Worm (Caenorhabditis elegans) whole organism, L4 larva: ENCODE results near the gene srn-1.

Experiments used
- F10B5.3 ChIP-seq: sonication (generic microtip); optimal IDR thresholded peaks from 2 replicates; lab custom pipeline; 2016; ENCODE audit warnings: mild to moderate bottlenecking, missing genetic modification characterization, missing compliant biosample characterization
- F26F4.8 ChIP-seq: fragments of 200-800 bp; sonication (Bioruptor generic); conservative IDR thresholded peaks from 2 replicates; pipeline ENCODE4 v1.3.6; 2022; ENCODE audit warnings: missing genetic modification characterization, missing compliant biosample characterization
- T20F7.1 ChIP-seq: fragments of 200-800 bp; sonication (Bioruptor generic); optimal IDR thresholded peaks from 2 replicates; lab custom pipeline; 2018; ENCODE audit warnings: mild to moderate bottlenecking, missing genetic modification characterization, missing compliant biosample characterization
- T26A8.4 ChIP-seq: fragments of 200-800 bp; sonication (Bioruptor generic); IDR thresholded peaks from 2 replicates; pipeline ENCODE4 v1.3.6; 2022; ENCODE audit warnings: missing genetic modification characterization, missing compliant biosample characterization
- Y48G9A.11 ChIP-seq: fragments of 200-800 bp; sonication (Bioruptor generic); IDR thresholded peaks from 2 replicates; pipeline ENCODE4 v1.3.6; 2022; ENCODE audit warnings: missing genetic modification reagents, missing genetic modification characterization, missing compliant biosample characterization
- ZK546.5 ChIP-seq, 2 experiments: sonication (generic microtip); optimal IDR thresholded peaks; 2 replicates each; lab custom pipeline; 2017; ENCODE audit warnings: missing biosample characterization in 2 of 2, missing genetic modification characterization in 2 of 2
- aha-1 ChIP-seq: fragments of 150-350 bp; peaks from one replicate; lab custom pipeline; 2014; ENCODE audit warnings: missing biosample characterization, missing genetic modification characterization
- aly-2 ChIP-seq: sonication (generic microtip); optimal IDR thresholded peaks from 2 replicates; lab custom pipeline; 2018; ENCODE audit warnings: missing biosample characterization, missing genetic modification characterization
- arid-1 ChIP-seq: fragments of 200-800 bp; sonication (Bioruptor generic); conservative IDR thresholded peaks from 2 replicates; pipeline ENCODE4 v1.3.6; 2022; ENCODE audit warnings: missing genetic modification reagents, missing genetic modification characterization, missing compliant biosample characterization
- ceh-44 ChIP-seq: fragments of 200-800 bp; sonication (Bioruptor generic); IDR thresholded peaks from 2 replicates; pipeline ENCODE4 v1.3.6; 2022; ENCODE audit warnings: missing genetic modification reagents, missing genetic modification characterization, missing compliant biosample characterization
- ceh-62 ChIP-seq: sonication (generic microtip); optimal IDR thresholded peaks from 2 replicates; lab custom pipeline; 2017; ENCODE audit warnings: missing biosample characterization, missing genetic modification characterization
- ceh-82 ChIP-seq: sonication (generic microtip); optimal IDR thresholded peaks from 2 replicates; lab custom pipeline; 2017; ENCODE audit warnings: missing biosample characterization, missing genetic modification characterization
- daf-16 ChIP-seq, 3 experiments: sonication (generic microtip); optimal IDR thresholded peaks; 2 replicates each; lab custom pipeline; 2016 to 2017; ENCODE audit warnings: missing genetic modification characterization in 3 of 3, missing genetic modification reagents in 3 of 3, mild to moderate bottlenecking in 2 of 3, missing compliant biosample characterization in 2 of 3, missing biosample characterization in 1 of 3, moderate library complexity in 1 of 3
- daf-8 ChIP-seq: fragments of 200-800 bp; sonication (Bioruptor generic); IDR thresholded peaks from 2 replicates; pipeline ENCODE4 v1.3.6; 2022; ENCODE audit warnings: missing genetic modification characterization, missing compliant biosample characterization
- dmd-6 ChIP-seq: fragments of 200-800 bp; sonication (Bioruptor generic); IDR thresholded peaks from 2 replicates; pipeline ENCODE4 v1.3.6; 2022; ENCODE audit warnings: missing genetic modification reagents, missing genetic modification characterization, missing compliant biosample characterization
- dpl-1 ChIP-seq: fragments of 150-350 bp; optimal IDR thresholded peaks from 2 replicates; lab custom pipeline; 2014; ENCODE audit warnings: missing biosample characterization, missing genetic modification reagents, missing genetic modification characterization
- egl-27 ChIP-seq: sonication (generic microtip); optimal IDR thresholded peaks from 3 replicates; lab custom pipeline; 2017; ENCODE audit warnings: missing biosample characterization, missing genetic modification reagents, missing genetic modification characterization
- egl-43 ChIP-seq: fragments of 200-800 bp; sonication (Bioruptor generic); IDR thresholded peaks from 2 replicates; pipeline ENCODE4 v1.3.6; 2022; ENCODE audit warnings: missing genetic modification reagents, missing genetic modification characterization, missing compliant biosample characterization
- gei-8 ChIP-seq: fragments of 200-800 bp; sonication (Bioruptor generic); optimal IDR thresholded peaks from 2 replicates; lab custom pipeline; 2018; ENCODE audit warnings: mild to moderate bottlenecking, missing genetic modification characterization, missing compliant biosample characterization
- hlh-11 ChIP-seq: fragments of 200-800 bp; sonication (Bioruptor generic); optimal IDR thresholded peaks from 2 replicates; lab custom pipeline; 2018; ENCODE audit warnings: mild to moderate bottlenecking, missing genetic modification characterization, missing compliant biosample characterization
- jun-1 ChIP-seq: fragments of 150-350 bp; optimal IDR thresholded peaks from 2 replicates; lab custom pipeline; 2014; ENCODE audit warnings: missing biosample characterization, missing genetic modification reagents, missing genetic modification characterization
- lim-7 ChIP-seq: fragments of 200-800 bp; sonication (Bioruptor generic); IDR thresholded peaks from 2 replicates; pipeline ENCODE4 v1.3.6; 2022; ENCODE audit warnings: missing genetic modification characterization, missing compliant biosample characterization
- lin-13 ChIP-seq: fragments of 150-350 bp; optimal IDR thresholded peaks from 2 replicates; lab custom pipeline; 2014; ENCODE audit warnings: missing biosample characterization, missing genetic modification reagents, missing genetic modification characterization
- lin-15B ChIP-seq: fragments of 150-350 bp; sonication (generic microtip); optimal IDR thresholded peaks from 3 replicates; lab custom pipeline; 2014; ENCODE audit warnings: missing biosample characterization, missing genetic modification characterization
- lir-3 ChIP-seq: sonication (generic microtip); optimal IDR thresholded peaks from 2 replicates; lab custom pipeline; 2016; ENCODE audit warnings: mild to moderate bottlenecking, missing genetic modification characterization, missing compliant biosample characterization
- mes-2 ChIP-seq: sonication (generic microtip); optimal IDR thresholded peaks from 2 replicates; lab custom pipeline; 2016; ENCODE audit warnings: missing genotype, mild to moderate bottlenecking, missing genetic modification characterization, missing compliant biosample characterization; ENCODE audit not compliant: poor library complexity, severe bottlenecking
- nhr-237 ChIP-seq: sonication (generic microtip); optimal IDR thresholded peaks from 2 replicates; lab custom pipeline; 2017; ENCODE audit warnings: missing biosample characterization, missing genetic modification characterization
- nhr-25 ChIP-seq: sonication (generic microtip); optimal IDR thresholded peaks from 2 replicates; lab custom pipeline; 2017; ENCODE audit warnings: missing genetic modification characterization, mild to moderate bottlenecking, missing compliant biosample characterization, antibody characterized with exemption, moderate library complexity, borderline replicate concordance; ENCODE audit not compliant: insufficient read depth
- nhr-41 ChIP-seq: fragments of 200-800 bp; sonication (Bioruptor generic); IDR thresholded peaks from 2 replicates; pipeline ENCODE4 v1.3.6; 2022; ENCODE audit warnings: missing genetic modification reagents, missing genetic modification characterization, missing compliant biosample characterization
- nhr-42 ChIP-seq: fragments of 200-800 bp; sonication (Bioruptor generic); IDR thresholded peaks from 2 replicates; pipeline ENCODE4 v1.3.6; 2022; ENCODE audit warnings: missing genetic modification characterization, missing compliant biosample characterization
- pha-4 ChIP-seq, 2 experiments: fragments of 150-350 bp in 1 of 2; fragments of 200-800 bp in 1 of 2; sonication (Bioruptor generic) in 1 of 2; IDR thresholded peaks in 1 of 2; optimal IDR thresholded peaks in 1 of 2; 2 replicates each; pipeline versions ENCODE4 v1.3.6 to Lab custom; 2014 to 2022; ENCODE audit warnings: missing genetic modification characterization in 2 of 2, missing genetic modification reagents in 2 of 2, missing biosample characterization in 1 of 2, missing compliant biosample characterization in 1 of 2
- pqm-1 ChIP-seq: sonication (generic microtip); optimal IDR thresholded peaks from 2 replicates; lab custom pipeline; 2017; ENCODE audit warnings: missing biosample characterization, missing genetic modification characterization
- skn-1 ChIP-seq: fragments of 150-350 bp; optimal IDR thresholded peaks from 2 replicates; lab custom pipeline; 2014; ENCODE audit warnings: missing biosample characterization, missing genetic modification characterization
- snpc-4 ChIP-seq: fragments of 150-350 bp; optimal IDR thresholded peaks from 2 replicates; lab custom pipeline; 2014; ENCODE audit warnings: missing biosample characterization, missing genetic modification characterization
- spr-1 ChIP-seq: sonication (generic microtip); optimal IDR thresholded peaks from 2 replicates; lab custom pipeline; 2016; ENCODE audit warnings: mild to moderate bottlenecking, missing genetic modification characterization, missing compliant biosample characterization
- spr-3 ChIP-seq: fragments of 200-800 bp; sonication (Bioruptor generic); optimal IDR thresholded peaks from 2 replicates; lab custom pipeline; 2018; ENCODE audit warnings: mild to moderate bottlenecking, missing genetic modification characterization, missing compliant biosample characterization
- tag-97 ChIP-seq: fragments of 200-800 bp; sonication (Bioruptor generic); IDR thresholded peaks from 2 replicates; pipeline ENCODE4 v1.3.6; 2022; ENCODE audit warnings: missing genetic modification characterization, missing compliant biosample characterization
- tra-1 ChIP-seq: fragments of 200-800 bp; sonication (Bioruptor generic); IDR thresholded peaks from 2 replicates; pipeline ENCODE4 v1.3.6; 2022; ENCODE audit warnings: missing genetic modification reagents, missing genetic modification characterization, missing compliant biosample characterization
- zfp-2 ChIP-seq: sonication (generic microtip); optimal IDR thresholded peaks from 2 replicates; lab custom pipeline; 2016; ENCODE audit warnings: mild to moderate bottlenecking, missing genetic modification characterization, missing compliant biosample characterization
- zfp-3 ChIP-seq: fragments of 200-800 bp; sonication (Bioruptor generic); conservative IDR thresholded peaks from 2 replicates; pipeline ENCODE4 v1.3.6; 2022; ENCODE audit warnings: missing genetic modification reagents, missing genetic modification characterization, missing compliant biosample characterization
- zip-11 ChIP-seq: fragments of 200-800 bp; sonication (Bioruptor generic); IDR thresholded peaks from 2 replicates; pipeline ENCODE4 v1.3.6; 2022; ENCODE audit warnings: missing genetic modification characterization, missing compliant biosample characterization
- ztf-11 ChIP-seq: fragments of 150-350 bp; optimal IDR thresholded peaks from 2 replicates; lab custom pipeline; 2014; ENCODE audit warnings: missing biosample characterization, missing genetic modification characterization

srn-1 gene

ce11 chrV:6288607-6289006 is 2.4 kb upstream of the srn-1 start, which contains the start of gene K12B6.11:
Gene K12B6.11 (plus strand): TSS chrV:6288907.
- no peak for TF ChIP-seq egl-43
- TF ChIP-seq dmd-6 = peak; percentile 25; the same call in 1 of the 2 replicates

- TF ChIP-seq aha-1 (tag; lab: Kevin White, UChicago) (peak; percentile 38), jun-1 (no peak)
- TF ChIP-seq, all 104 proteins: peak for 1
Observed at ce11 chrV:6281175-6281574, 5.1 kb downstream of the srn-1 start, which contains the start of the genes K12B6.4 and spe-49. Gene K12B6.4 (minus strand): TSS chrV:6281275. Gene spe-49 (plus strand): TSS chrV:6281359.

ce11 chrV:6280067-6280466 is 6.2 kb downstream of the srn-1 start:
- peak; percentile 32; the same call in 1 of the 2 replicates for TF ChIP-seq dmd-6
- peak; percentile 4 for TF ChIP-seq pqm-1 (tag; lab: Kevin White, UChicago)
- no peak for TF ChIP-seq ztf-11 (tag; lab: Kevin White, UChicago)

ce11 chrV:6278117-6279081 is 7.8 kb downstream of the srn-1 start, which contains the start of gene fil-2:
Gene fil-2 (plus strand): TSS chrV:6279031.
- no peak for TF ChIP-seq F26F4.8 (GFP tag; lab: Robert Waterston, UW)
- peak; percentile 73; the same call in 1 of the 2 replicates for TF ChIP-seq nhr-42 (GFP tag; lab: Robert Waterston, UW)
- TF ChIP-seq F10B5.3 (tag; lab: Kevin White, UChicago) = no peak
- no peak for TF ChIP-seq zip-11
- TF ChIP-seq tra-1 (GFP tag; lab: Robert Waterston, UW) = peak; percentile 58; the same call in 1 of the 2 replicates
- TF ChIP-seq lin-15B (tag; lab: Kevin White, UChicago) = no peak
- TF ChIP-seq T26A8.4 (GFP tag; lab: Robert Waterston, UW) = peak; percentile 74
- TF ChIP-seq ceh-62 (tag; lab: Kevin White, UChicago) = no peak
- TF ChIP-seq mes-2 (tag; lab: Kevin White, UChicago) = no peak
- no peak for TF ChIP-seq dpl-1
- no peak for TF ChIP-seq snpc-4 (tag; lab: Kevin White, UChicago)
- TF ChIP-seq ceh-44 (GFP tag; lab: Robert Waterston, UW) = no peak
- TF ChIP-seq T20F7.1 (GFP tag; lab: Kevin White, UChicago) = peak; percentile 66
- peak; percentile 75 for TF ChIP-seq aha-1 (tag; lab: Kevin White, UChicago)
- TF ChIP-seq nhr-237 (tag; lab: Kevin White, UChicago) = no peak
- peak; percentile 28 for TF ChIP-seq nhr-25 (tag; lab: Kevin White, UChicago)
- no peak for TF ChIP-seq egl-43
- peak; percentile 42; the same call in 1 of the 2 replicates for TF ChIP-seq Y48G9A.11 (GFP tag; lab: Robert Waterston, UW)
- no peak for TF ChIP-seq ceh-82 (tag; lab: Kevin White, UChicago)
- no peak for TF ChIP-seq hlh-11
- TF ChIP-seq spr-3 = no peak
- no peak for TF ChIP-seq skn-1 (tag; lab: Kevin White, UChicago)
- no peak for TF ChIP-seq ZK546.5 (tag; optimal IDR thresholded peaks at IDR 0.05; lab: Kevin White, UChicago)
- no peak for TF ChIP-seq arid-1 (GFP tag; lab: Robert Waterston, UW)
- TF ChIP-seq daf-8 (GFP tag; lab: Robert Waterston, UW) = no peak
- TF ChIP-seq pha-4 (GFP tag; IDR thresholded peaks at IDR 0.05; lab: Robert Waterston, UW) = no peak; the same call in 1 of the 2 replicates
- TF ChIP-seq pha-4 (tag; optimal IDR thresholded peaks at IDR 0.05; lab: Kevin White, UChicago) = no peak
- no peak for TF ChIP-seq egl-27
- no peak for TF ChIP-seq spr-1 (tag; lab: Kevin White, UChicago)
- no peak for TF ChIP-seq lim-7 (GFP tag; lab: Robert Waterston, UW)
- TF ChIP-seq zfp-2 (tag; lab: Kevin White, UChicago) = no peak
- TF ChIP-seq tag-97 (GFP tag; lab: Robert Waterston, UW) = no peak
- TF ChIP-seq gei-8 (GFP tag; lab: Kevin White, UChicago) = peak; percentile 5
- TF ChIP-seq lir-3 (tag; lab: Kevin White, UChicago) = no peak
- TF ChIP-seq aly-2 (tag; lab: Kevin White, UChicago) = no peak
- peak; percentile 99 for TF ChIP-seq zfp-3
- TF ChIP-seq nhr-41 = no peak
- TF ChIP-seq daf-16 (GFP tag; optimal IDR thresholded peaks at IDR 0.05; lab: Kevin White, UChicago) = no peak
- TF ChIP-seq daf-16 (tag; optimal IDR thresholded peaks at IDR 0.05; lab: Kevin White, UChicago) = peak; percentile 77
- TF ChIP-seq lin-13 (GFP tag; lab: Kevin White, UChicago) = no peak
